Worm (Caenorhabditis elegans): ENCODE measurements around the gene C35D10.3.

The C35D10.3 gene

DNA sequence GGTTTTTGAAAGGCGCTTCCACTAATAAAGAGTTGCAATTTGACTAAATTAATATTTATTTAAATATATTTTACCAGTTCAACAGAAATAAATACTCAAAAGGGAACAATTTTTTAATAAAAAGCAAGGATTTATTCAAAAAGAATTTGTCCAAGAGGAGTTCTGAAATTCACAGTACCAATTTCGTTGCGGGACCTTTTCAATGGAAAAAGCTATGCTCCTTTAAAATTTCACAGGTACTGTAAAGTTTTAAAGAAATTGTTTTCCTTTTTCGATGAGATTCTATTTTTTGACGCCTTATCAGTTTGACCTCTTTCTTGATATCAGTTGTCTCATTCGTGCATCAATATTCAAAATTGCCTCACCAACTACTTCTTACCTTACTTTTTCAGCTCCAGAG lies 31.5 kb downstream of the C35D10.3 start, which contains the start of gene tag-340:
tag-340 (plus strand) TSS at position 249 of the 400 bp plus-strand sequence.
- TF ChIP-seq npax-4 (tag; optimal IDR thresholded peaks at IDR 0.05) (no peak), dmd-4 (tag; optimal IDR thresholded peaks at IDR 0.05; ENCODE audit: borderline replicate concordance) (no peak), ama-1 (optimal IDR thresholded peaks at IDR 0.05) (no peak), unc-55 (GFP tag; optimal IDR thresholded peaks at IDR 0.05) (no peak), C08G9.2 (tag; optimal IDR thresholded peaks at IDR 0.05) (no peak), ceh-9 (tag; optimal IDR thresholded peaks at IDR 0.05) (no peak), nhr-11 (tag; optimal IDR thresholded peaks at IDR 0.05) (no peak), tbx-2 (tag; optimal IDR thresholded peaks at IDR 0.05) (no peak), hlh-15 (tag; optimal IDR thresholded peaks at IDR 0.05) (no peak), ref-2 (tag; optimal IDR thresholded peaks at IDR 0.05) (no peak), pax-1 (tag; optimal IDR thresholded peaks at IDR 0.05) (no peak), unc-3 (GFP tag; conservative IDR thresholded peaks at IDR 0.05) (no peak), unc-3 (tag; optimal IDR thresholded peaks at IDR 0.05) (no peak), ceh-19 (GFP tag; optimal IDR thresholded peaks at IDR 0.05) (no peak), pros-1 (tag; optimal IDR thresholded peaks at IDR 0.05) (no peak)

DNA sequence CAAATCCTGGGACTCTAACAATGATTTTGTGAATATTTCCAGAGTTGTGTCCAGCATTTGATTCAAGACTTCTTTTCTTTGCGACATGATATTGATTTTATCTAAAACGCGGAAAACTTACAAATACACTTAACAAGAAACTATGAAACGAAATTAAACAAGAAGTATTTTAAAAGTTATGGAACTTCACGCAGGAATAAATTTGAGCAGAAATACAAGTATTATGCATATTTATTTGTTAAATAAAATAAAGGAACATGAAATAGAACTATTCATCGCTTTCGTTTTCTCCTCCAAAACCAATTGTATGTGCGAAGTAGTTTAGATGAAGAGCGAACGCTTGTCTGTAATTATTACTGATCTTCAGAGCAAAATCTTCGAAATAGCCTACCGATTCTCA lies 35.1 kb downstream of the C35D10.3 start, which contains the start of gene kbp-2:
kbp-2 (minus strand) TSS at position 101 of the 400 bp plus-strand sequence.
- TF ChIP-seq lin-11 (tag; optimal IDR thresholded peaks at IDR 0.05) (no peak), ttx-3 (tag; optimal IDR thresholded peaks at IDR 0.05) (no peak), hlh-6 (tag; optimal IDR thresholded peaks at IDR 0.05) (no peak), syd-9 (tag; optimal IDR thresholded peaks at IDR 0.05) (no peak), unc-42 (tag; optimal IDR thresholded peaks at IDR 0.05) (no peak), unc-55 (GFP tag; optimal IDR thresholded peaks at IDR 0.05) (no peak), ceh-30 (tag; optimal IDR thresholded peaks at IDR 0.05) (no peak), K02D7.2 (tag; optimal IDR thresholded peaks at IDR 0.05) (no peak), Y22D7AL.16 (tag; optimal IDR thresholded peaks at IDR 0.05) (no peak)

DNA sequence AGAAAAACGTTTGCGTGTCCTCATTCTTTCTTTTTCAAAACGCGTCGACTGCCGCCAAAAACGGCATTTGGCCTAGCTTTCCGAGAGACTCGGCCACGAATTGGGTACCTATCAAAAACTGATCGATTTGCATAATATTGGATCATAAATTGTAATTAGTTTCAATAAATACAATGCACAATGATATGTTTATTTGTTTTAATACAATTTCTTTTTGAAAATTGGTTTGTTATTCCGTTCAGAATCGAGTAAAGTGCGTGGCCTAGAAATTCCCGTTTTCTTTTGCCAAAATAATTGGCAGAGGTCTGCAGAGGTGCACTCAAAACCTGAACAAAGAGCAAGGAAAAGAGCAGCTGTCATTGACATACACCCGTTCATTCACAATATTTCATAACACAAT lies 36.7 kb downstream of the C35D10.3 start, which contains the start of gene F26F4.8:
F26F4.8 (minus strand) TSS at position 69 of the 400 bp plus-strand sequence.
- no peak for TF ChIP-seq pros-1 (tag; optimal IDR thresholded peaks at IDR 0.05)
- TF ChIP-seq ceh-34 (tag; optimal IDR thresholded peaks at IDR 0.05), result peak; percentile 15
- TF ChIP-seq ahr-1 (tag; optimal IDR thresholded peaks at IDR 0.05), result peak; percentile 24
- no peak for TF ChIP-seq ceh-9 (tag; optimal IDR thresholded peaks at IDR 0.05)
- no peak for TF ChIP-seq ceh-30 (tag; optimal IDR thresholded peaks at IDR 0.05)
- peak; percentile 7 for TF ChIP-seq eyg-1 (tag; optimal IDR thresholded peaks at IDR 0.05)
- peak; percentile 85 for TF ChIP-seq tbx-2 (tag; optimal IDR thresholded peaks at IDR 0.05)
- peak; percentile 93 for TF ChIP-seq ceh-2 (tag; optimal IDR thresholded peaks at IDR 0.05)
- no peak for TF ChIP-seq dmd-4 (tag; optimal IDR thresholded peaks at IDR 0.05; ENCODE audit: borderline replicate concordance)
- no peak for TF ChIP-seq sox-4 (tag; optimal IDR thresholded peaks at IDR 0.05)
- peak; percentile 89 for TF ChIP-seq hlh-8 (tag; optimal IDR thresholded peaks at IDR 0.05)
- peak; percentile 51 for TF ChIP-seq fax-1 (tag; optimal IDR thresholded peaks at IDR 0.05)
- peak; percentile 37 for TF ChIP-seq F13H6.1 (tag; optimal IDR thresholded peaks at IDR 0.05)
- TF ChIP-seq che-1 (tag; optimal IDR thresholded peaks at IDR 0.05), result no peak
- no peak for TF ChIP-seq hlh-6 (tag; optimal IDR thresholded peaks at IDR 0.05)
- peak; percentile 10 for TF ChIP-seq unc-86 (tag; optimal IDR thresholded peaks at IDR 0.05)
- TF ChIP-seq elt-2 (tag; optimal IDR thresholded peaks at IDR 0.05), result peak; percentile 62
- no peak for TF ChIP-seq hlh-30 (tag; optimal IDR thresholded peaks at IDR 0.05; ENCODE audit: insufficient read depth)
- TF ChIP-seq lin-11 (tag; optimal IDR thresholded peaks at IDR 0.05), result no peak
- no peak for TF ChIP-seq T23F11.4 (GFP tag; optimal IDR thresholded peaks at IDR 0.05)
- TF ChIP-seq gmeb-2 (tag; optimal IDR thresholded peaks at IDR 0.05), result no peak
- peak; percentile 20 for TF ChIP-seq unc-42 (tag; optimal IDR thresholded peaks at IDR 0.05)
- TF ChIP-seq ceh-19 (GFP tag; optimal IDR thresholded peaks at IDR 0.05), result no peak
- peak; percentile 1 for TF ChIP-seq ztf-16 (tag; optimal IDR thresholded peaks at IDR 0.05)
- TF ChIP-seq C38D4.7 (GFP tag; optimal IDR thresholded peaks at IDR 0.05), result no peak
- TF ChIP-seq ceh-31 (tag; optimal IDR thresholded peaks at IDR 0.05), result peak; percentile 92
- TF ChIP-seq sdc-2 (tag; optimal IDR thresholded peaks at IDR 0.05), result peak; percentile 54
- TF ChIP-seq ceh-48 (tag; optimal IDR thresholded peaks at IDR 0.05), result no peak
- TF ChIP-seq dve-1 (tag; optimal IDR thresholded peaks at IDR 0.05), result no peak
- TF ChIP-seq ref-2 (tag; optimal IDR thresholded peaks at IDR 0.05), result peak; percentile 51
- no peak for TF ChIP-seq pat-9 (tag; optimal IDR thresholded peaks at IDR 0.05)
- TF ChIP-seq ets-4 (tag; optimal IDR thresholded peaks at IDR 0.05), result peak; percentile 88
- peak; percentile 75 for TF ChIP-seq zip-5 (tag; optimal IDR thresholded peaks at IDR 0.05)
- no peak for TF ChIP-seq madf-2 (tag; optimal IDR thresholded peaks at IDR 0.05)
- TF ChIP-seq ceh-6 (GFP tag; optimal IDR thresholded peaks at IDR 0.05), result no peak
- TF ChIP-seq ama-1 (optimal IDR thresholded peaks at IDR 0.05), result no peak
- peak; percentile 14 for TF ChIP-seq ceh-14 (tag; optimal IDR thresholded peaks at IDR 0.05)
